Worm (Caenorhabditis elegans) whole organism, L3 larva: ENCODE measurements around the gene tbb-2.

Source experiments
- hmg-11 ChIP-seq: sonication (generic microtip); optimal IDR thresholded peaks from 2 replicates; lab custom pipeline; 2016; ENCODE audit warnings: missing genetic modification characterization, missing compliant biosample characterization
- ztf-4 ChIP-seq: fragments of 150-350 bp; optimal IDR thresholded peaks from 2 replicates; lab custom pipeline; 2014; ENCODE audit warnings: missing biosample characterization, missing genetic modification characterization

ce11 chrIII:4009181-4009580 is 8.2 kb downstream of the tbb-2 start:
- TF ChIP-seq hmg-11 (tag; lab: Kevin White, UChicago) (no peak), ztf-4 (no peak)
